Fruit fly (Drosophila melanogaster) whole organism, embryonic: Measurements from ENCODE around the gene RpS14a.
A peak's percentile ranks its signal among the peaks of the same experiment; 100 is the strongest.

Source experiments
- B-H2 ChIP-seq: fragments of 200-800 bp; sonication (Bioruptor generic); optimal IDR thresholded peaks from 2 replicates; lab custom pipeline; 2018; ENCODE audit warnings: missing biosample characterization, mild to moderate bottlenecking, missing genetic modification characterization
- Blimp-1 ChIP-seq: fragments of 200-800 bp; sonication (Bioruptor generic); optimal IDR thresholded peaks from 3 replicates; lab custom pipeline; 2018; ENCODE audit warnings: missing biosample characterization, missing genetic modification characterization, mild to moderate bottlenecking, moderate library complexity, missing genetic modification reagents
- CG1024 ChIP-seq: fragments of 200-800 bp; sonication (Bioruptor generic); IDR thresholded peaks from 2 replicates; pipeline ENCODE4 v1.3.6; 2022; ENCODE audit warnings: missing biosample characterization, missing genetic modification characterization
- CG10979 ChIP-seq: fragments of 200-800 bp; sonication (Bioruptor generic); optimal IDR thresholded peaks from 2 replicates; lab custom pipeline; 2018; ENCODE audit warnings: missing biosample characterization, mild to moderate bottlenecking, missing genetic modification characterization, moderate library complexity
- CG13775 ChIP-seq: fragments of 200-800 bp; sonication (Bioruptor generic); optimal IDR thresholded peaks from 3 replicates; lab custom pipeline; 2017; ENCODE audit warnings: missing biosample characterization, mild to moderate bottlenecking, missing genetic modification characterization
- CG17385 ChIP-seq: fragments of 200-800 bp; sonication (Bioruptor generic); optimal IDR thresholded peaks from 3 replicates; lab custom pipeline; 2018; ENCODE audit warnings: missing biosample characterization, mild to moderate bottlenecking, missing genetic modification characterization
- CG17568 ChIP-seq: fragments of 200-800 bp; sonication (Bioruptor generic); optimal IDR thresholded peaks from 2 replicates; lab custom pipeline; 2018; ENCODE audit warnings: missing biosample characterization, mild to moderate bottlenecking, missing genetic modification characterization, moderate library complexity
- CG17829 ChIP-seq: fragments of 200-800 bp; optimal IDR thresholded peaks from 2 replicates; lab custom pipeline; 2019; ENCODE audit warnings: missing biosample characterization, mild to moderate bottlenecking, missing genetic modification characterization, moderate library complexity
- CG18262 ChIP-seq: fragments of 200-800 bp; optimal IDR thresholded peaks from 3 replicates; lab custom pipeline; 2019; ENCODE audit warnings: missing biosample characterization, mild to moderate bottlenecking, missing genetic modification characterization, moderate library complexity
- CG18599 ChIP-seq: fragments of 200-800 bp; sonication (Bioruptor generic); optimal IDR thresholded peaks from 3 replicates; lab custom pipeline; 2017; ENCODE audit warnings: missing biosample characterization, missing genetic modification characterization, mild to moderate bottlenecking, moderate library complexity, missing genetic modification reagents
- CG2116 ChIP-seq: fragments of 200-800 bp; sonication (Bioruptor generic); optimal IDR thresholded peaks from 3 replicates; lab custom pipeline; 2018; ENCODE audit warnings: missing biosample characterization, mild to moderate bottlenecking, missing genetic modification characterization
- CG2712 ChIP-seq: fragments of 200-800 bp; optimal IDR thresholded peaks from 3 replicates; lab custom pipeline; 2019; ENCODE audit warnings: missing biosample characterization, mild to moderate bottlenecking, missing genetic modification characterization, moderate library complexity
- CG2875 ChIP-seq: fragments of 200-800 bp; sonication (Bioruptor generic); optimal IDR thresholded peaks from 2 replicates; lab custom pipeline; 2017; ENCODE audit warnings: missing biosample characterization, mild to moderate bottlenecking, missing genetic modification characterization, missing genetic modification reagents
- CG2889 ChIP-seq: fragments of 200-800 bp; sonication (Bioruptor generic); IDR thresholded peaks from 3 replicates; pipeline ENCODE4 v1.3.6; 2022; ENCODE audit warnings: missing biosample characterization, missing genetic modification characterization
- CG3163 ChIP-seq: fragments of 200-800 bp; sonication (Bioruptor generic); optimal IDR thresholded peaks from 3 replicates; lab custom pipeline; 2016; ENCODE audit warnings: missing biosample characterization, missing genetic modification characterization
- CG33213 ChIP-seq: fragments of 200-800 bp; sonication (Bioruptor generic); optimal IDR thresholded peaks from 3 replicates; lab custom pipeline; 2016; ENCODE audit warnings: missing biosample characterization, missing genetic modification characterization
- CG3847 ChIP-seq: fragments of 200-800 bp; sonication (Bioruptor generic); IDR thresholded peaks from 2 replicates; pipeline ENCODE4 v1.3.6; 2022; ENCODE audit warnings: missing biosample characterization, missing genetic modification characterization
- CG4328 ChIP-seq: fragments of 200-800 bp; sonication (Bioruptor generic); optimal IDR thresholded peaks from 3 replicates; lab custom pipeline; 2017; ENCODE audit warnings: missing biosample characterization, missing genetic modification reagents, missing genetic modification characterization
- CG7556 ChIP-seq: fragments of 200-800 bp; sonication (Bioruptor generic); optimal IDR thresholded peaks from 2 replicates; lab custom pipeline; 2017; ENCODE audit warnings: missing biosample characterization, mild to moderate bottlenecking, missing genetic modification characterization
- CG7745 ChIP-seq: fragments of 200-800 bp; sonication (Bioruptor generic); optimal IDR thresholded peaks from 2 replicates; lab custom pipeline; 2018; ENCODE audit warnings: missing biosample characterization, mild to moderate bottlenecking, missing genetic modification characterization, moderate library complexity
- CG8281 ChIP-seq: fragments of 200-800 bp; sonication (Bioruptor generic); optimal IDR thresholded peaks from 2 replicates; lab custom pipeline; 2018; ENCODE audit warnings: missing biosample characterization, mild to moderate bottlenecking, missing genetic modification characterization, moderate library complexity
- Dek ChIP-seq: fragments of 200-800 bp; sonication (Bioruptor generic); optimal IDR thresholded peaks from 3 replicates; lab custom pipeline; 2019; ENCODE audit warnings: missing biosample characterization, mild to moderate bottlenecking, missing genetic modification characterization, moderate library complexity
- Fer3 ChIP-seq: fragments of 200-800 bp; sonication (Bioruptor generic); optimal IDR thresholded peaks from 2 replicates; lab custom pipeline; 2018; ENCODE audit warnings: missing biosample characterization, mild to moderate bottlenecking, missing genetic modification characterization, moderate library complexity
- HLHmδ ChIP-seq: fragments of 200-800 bp; sonication (Bioruptor generic); optimal IDR thresholded peaks from 2 replicates; lab custom pipeline; 2018; ENCODE audit warnings: missing biosample characterization, mild to moderate bottlenecking, missing genetic modification characterization, moderate library complexity
- HmgD ChIP-seq: fragments of 200-800 bp; sonication (Bioruptor generic); optimal IDR thresholded peaks from 3 replicates; lab custom pipeline; 2016; ENCODE audit warnings: missing biosample characterization, missing genetic modification characterization
- Hr78 ChIP-seq, 2 experiments: fragments of 200-800 bp in 1 of 2; fragments of >200 bp in 1 of 2; sonication (Bioruptor generic) in 1 of 2; optimal IDR thresholded peaks; 2 replicates each; lab custom pipeline; 2017 to 2019; ENCODE audit warnings: missing biosample characterization in 2 of 2, missing genetic modification characterization in 2 of 2, mild to moderate bottlenecking in 1 of 2, moderate library complexity in 1 of 2
- MTF-1 ChIP-seq: fragments of 200-800 bp; sonication (Bioruptor generic); optimal IDR thresholded peaks from 2 replicates; lab custom pipeline; 2018; ENCODE audit warnings: missing biosample characterization, mild to moderate bottlenecking, missing genetic modification characterization, borderline replicate concordance
- Oaz ChIP-seq: fragments of 200-800 bp; sonication (Bioruptor generic); IDR thresholded peaks from 2 replicates; pipeline ENCODE4 v1.3.6; 2022; ENCODE audit warnings: missing biosample characterization, missing genetic modification characterization
- Ptx1 ChIP-seq: fragments of 200-800 bp; sonication (Bioruptor generic); IDR thresholded peaks from 2 replicates; pipeline ENCODE4 v1.3.6; 2022; ENCODE audit warnings: missing biosample characterization, missing genetic modification characterization
- Stat92E ChIP-seq, 3 experiments: fragments of >200 bp in 2 of 3; fragments of 200-800 bp in 1 of 3; sonication (Bioruptor generic) in 1 of 3; optimal IDR thresholded peaks; 2 replicates each; lab custom pipeline; 2017 to 2019; ENCODE audit warnings: missing biosample characterization in 3 of 3, missing genetic modification characterization in 3 of 3, mild to moderate bottlenecking in 1 of 3, moderate library complexity in 1 of 3
- ara ChIP-seq: fragments of 200-800 bp; sonication (Bioruptor generic); IDR thresholded peaks from 2 replicates; pipeline ENCODE4 v1.3.6; 2022; ENCODE audit warnings: missing biosample characterization, missing genetic modification characterization
- gsb ChIP-seq: fragments of 200-800 bp; sonication (Bioruptor generic); IDR thresholded peaks from 2 replicates; pipeline ENCODE4 v1.3.6; 2022; ENCODE audit warnings: missing biosample characterization, missing genetic modification characterization
- gt ChIP-seq: fragments of 200-800 bp; sonication (Bioruptor generic); IDR thresholded peaks from 2 replicates; pipeline ENCODE4 v1.3.6; 2022; ENCODE audit warnings: missing biosample characterization, missing genetic modification characterization
- hkb ChIP-seq, 2 experiments: fragments of 200-800 bp in 1 of 2; fragments of >200 bp in 1 of 2; sonication (Bioruptor generic) in 1 of 2; IDR thresholded peaks in 1 of 2; optimal IDR thresholded peaks in 1 of 2; 2 replicates each; pipeline versions ENCODE4 v1.3.6 to Lab custom; 2017 to 2022; ENCODE audit warnings: missing biosample characterization in 1 of 2, missing genetic modification characterization in 1 of 2
- mirr ChIP-seq: fragments of 200-800 bp; sonication (Bioruptor generic); optimal IDR thresholded peaks from 3 replicates; lab custom pipeline; 2018; ENCODE audit warnings: missing biosample characterization, mild to moderate bottlenecking, missing genetic modification characterization
- mld ChIP-seq: fragments of 200-800 bp; sonication (Bioruptor generic); IDR thresholded peaks from 3 replicates; pipeline ENCODE4 v1.3.6; 2022; ENCODE audit warnings: missing biosample characterization, missing genetic modification characterization; ENCODE audit not compliant: partially characterized antibody
- rib ChIP-seq: fragments of 200-800 bp; sonication (Bioruptor generic); IDR thresholded peaks from 2 replicates; pipeline ENCODE4 v1.3.6; 2022; ENCODE audit warnings: missing biosample characterization, missing genetic modification characterization
- scrt ChIP-seq: fragments of 200-800 bp; sonication (Bioruptor generic); optimal IDR thresholded peaks from 2 replicates; lab custom pipeline; 2018; ENCODE audit warnings: missing biosample characterization, mild to moderate bottlenecking, missing genetic modification characterization, moderate library complexity
- seq ChIP-seq: fragments of 200-800 bp; sonication (Bioruptor generic); IDR thresholded peaks from 2 replicates; pipeline ENCODE4 v1.3.6; 2022; ENCODE audit warnings: missing biosample characterization, missing genetic modification characterization
- sr ChIP-seq: fragments of 200-800 bp; sonication (Bioruptor generic); IDR thresholded peaks from 3 replicates; pipeline ENCODE4 v1.3.6; 2022; ENCODE audit warnings: missing biosample characterization, missing genetic modification characterization
- stwl ChIP-seq: fragments of 200-800 bp; sonication (Bioruptor generic); optimal IDR thresholded peaks from 3 replicates; lab custom pipeline; 2018; ENCODE audit warnings: missing biosample characterization, mild to moderate bottlenecking, missing genetic modification characterization, moderate library complexity
- tgo ChIP-seq: fragments of 200-800 bp; sonication (Bioruptor generic); IDR thresholded peaks from 3 replicates; pipeline ENCODE4 v1.3.6; 2022; ENCODE audit warnings: missing biosample characterization, missing genetic modification characterization
- tin ChIP-seq: fragments of 200-800 bp; sonication (Bioruptor generic); optimal IDR thresholded peaks from 3 replicates; lab custom pipeline; 2016; ENCODE audit warnings: missing biosample characterization, missing genetic modification characterization
- tna ChIP-seq: fragments of 200-800 bp; sonication (Bioruptor generic); IDR thresholded peaks from 2 replicates; pipeline ENCODE4 v1.3.6; 2022; ENCODE audit warnings: missing biosample characterization, missing genetic modification characterization; ENCODE audit not compliant: partially characterized antibody
- tup ChIP-seq: fragments of 200-800 bp; sonication (Bioruptor generic); optimal IDR thresholded peaks from 2 replicates; lab custom pipeline; 2016; ENCODE audit warnings: missing biosample characterization, mild to moderate bottlenecking, missing genetic modification characterization, moderate library complexity
- unpg ChIP-seq: fragments of 200-800 bp; sonication (Bioruptor generic); optimal IDR thresholded peaks from 3 replicates; lab custom pipeline; 2018; ENCODE audit warnings: missing biosample characterization, mild to moderate bottlenecking, missing genetic modification characterization, moderate library complexity
- usp ChIP-seq: fragments of >200 bp; optimal IDR thresholded peaks from 2 replicates; lab custom pipeline; 2017; ENCODE audit warnings: missing biosample characterization, missing genetic modification characterization
- zen2 ChIP-seq: fragments of 200-800 bp; sonication (Bioruptor generic); IDR thresholded peaks from 3 replicates; pipeline ENCODE4 v1.3.6; 2022; ENCODE audit warnings: missing biosample characterization, missing genetic modification characterization; ENCODE audit not compliant: partially characterized antibody

RpS14a gene

dm6 chrX:7946858-7947313 lies 13.3 kb downstream of the RpS14a start, which contains the start of gene orion:
orion (minus strand) TSS chrX:7946908.
- TF ChIP-seq stwl (tag; lab: Kevin White, UChicago): peak; percentile 56
- no peak for TF ChIP-seq usp (GFP tag; lab: Kevin White, UChicago)
- TF ChIP-seq MTF-1: no peak
- TF ChIP-seq HmgD (GFP tag; lab: Kevin White, UChicago): no peak
- TF ChIP-seq CG3163 (GFP tag; lab: Kevin White, UChicago): peak; percentile 34
- peak; percentile 56; the same call in 1 of the 2 replicates for TF ChIP-seq rib (GFP tag; lab: Robert Waterston, UW)
- TF ChIP-seq Ptx1 (GFP tag; lab: Robert Waterston, UW): 0 out of 2 replicates have a peak, but pooled peaks have one; percentile 25
- TF ChIP-seq sr (GFP tag; lab: Robert Waterston, UW): no peak
- TF ChIP-seq B-H2 (GFP tag; lab: Kevin White, UChicago): peak; percentile 3
- no peak for TF ChIP-seq Fer3
- TF ChIP-seq tin (GFP tag; lab: Kevin White, UChicago): no peak
- TF ChIP-seq seq: no peak
- no peak for TF ChIP-seq hkb (optimal IDR thresholded peaks at IDR 0.05; lab: Kevin White, UChicago)
- TF ChIP-seq hkb (GFP tag; IDR thresholded peaks at IDR 0.05; lab: Robert Waterston, UW): peak; percentile 35; the same call in 1 of the 2 replicates
- peak; percentile 40 for TF ChIP-seq CG10979 (tag; lab: Kevin White, UChicago)
- TF ChIP-seq Stat92E (GFP tag; optimal IDR thresholded peaks at IDR 0.05; lab: Kevin White, UChicago): no peak
- TF ChIP-seq CG8281 (tag; lab: Kevin White, UChicago): no peak
- TF ChIP-seq zen2 (GFP tag; lab: Robert Waterston, UW): peak; percentile 55; the same call in 1 of the 3 replicates
- TF ChIP-seq Dek (tag; lab: Kevin White, UChicago): no peak
- peak; percentile 42 for TF ChIP-seq CG17829 (tag; lab: Kevin White, UChicago)
- TF ChIP-seq unpg (GFP tag; lab: Kevin White, UChicago): no peak
- no peak for TF ChIP-seq CG4328 (GFP tag; lab: Kevin White, UChicago)
- no peak for TF ChIP-seq scrt
- no peak for TF ChIP-seq CG7556 (GFP tag; lab: Kevin White, UChicago)
- no peak for TF ChIP-seq CG2889 (GFP tag; lab: Robert Waterston, UW)
- TF ChIP-seq Blimp-1: no peak
- no peak for TF ChIP-seq tup (GFP tag; lab: Kevin White, UChicago)
- no peak for TF ChIP-seq CG33213 (GFP tag; lab: Kevin White, UChicago)
- peak; percentile 26 for TF ChIP-seq CG2712 (tag; lab: Kevin White, UChicago)
- peak; percentile 9 for TF ChIP-seq CG2875 (GFP tag; lab: Kevin White, UChicago)
- TF ChIP-seq Hr78 (GFP tag; optimal IDR thresholded peaks at IDR 0.05; lab: Kevin White, UChicago): peak in 1 of 2 experiments; percentile 97
- peak; percentile 19 for TF ChIP-seq CG18262 (tag; lab: Kevin White, UChicago)
- TF ChIP-seq CG18599 (GFP tag; lab: Kevin White, UChicago): peak; percentile 40
- TF ChIP-seq CG13775 (GFP tag; lab: Kevin White, UChicago): peak; percentile 11
- TF ChIP-seq tgo (GFP tag; lab: Robert Waterston, UW): peak; percentile 22; the same call in 1 of the 3 replicates
- TF ChIP-seq Oaz (GFP tag; lab: Robert Waterston, UW): no peak
- TF ChIP-seq tna (GFP tag; lab: Robert Waterston, UW): peak; percentile 75
- TF ChIP-seq HLHmδ (GFP tag; lab: Kevin White, UChicago): no peak
- TF ChIP-seq CG17385 (GFP tag; lab: Kevin White, UChicago): no peak
- no peak for TF ChIP-seq CG7745
- peak; percentile 32; the same call in 1 of the 2 replicates for TF ChIP-seq CG3847
- peak; percentile 52 for TF ChIP-seq mirr
- TF ChIP-seq ara (GFP tag; lab: Robert Waterston, UW): 0 out of 2 replicates have a peak, but pooled peaks have one; percentile 25
- TF ChIP-seq CG17568: no peak
- TF ChIP-seq gt (GFP tag; lab: Robert Waterston, UW): no peak
- TF ChIP-seq CG2116 (GFP tag; lab: Kevin White, UChicago): peak; percentile 42
- TF ChIP-seq gsb: peak; percentile 32; the same call in 1 of the 2 replicates
- TF ChIP-seq CG1024: no peak
- peak; percentile 61; the same call in 1 of the 3 replicates for TF ChIP-seq mld (GFP tag; lab: Robert Waterston, UW)
